Fruit fly (Drosophila melanogaster) whole organism, embryonic: ENCODE measurements around the gene CG43678.

ENCODE experiments used
- B-H2 ChIP-seq: fragments of 200-800 bp; sonication (Bioruptor generic); optimal IDR thresholded peaks from 2 replicates; lab custom pipeline; 2018; ENCODE audit warnings: missing biosample characterization, mild to moderate bottlenecking, missing genetic modification characterization
- Blimp-1 ChIP-seq: fragments of 200-800 bp; sonication (Bioruptor generic); optimal IDR thresholded peaks from 3 replicates; lab custom pipeline; 2018; ENCODE audit warnings: missing biosample characterization, missing genetic modification characterization, mild to moderate bottlenecking, moderate library complexity, missing genetic modification reagents
- CG10979 ChIP-seq: fragments of 200-800 bp; sonication (Bioruptor generic); optimal IDR thresholded peaks from 2 replicates; lab custom pipeline; 2018; ENCODE audit warnings: missing biosample characterization, mild to moderate bottlenecking, missing genetic modification characterization, moderate library complexity
- CG12659 ChIP-seq: fragments of 200-800 bp; sonication (Bioruptor generic); optimal IDR thresholded peaks from 3 replicates; lab custom pipeline; 2017; ENCODE audit warnings: mild to moderate bottlenecking, missing biosample characterization, missing genetic modification reagents, missing genetic modification characterization
- CG12769 ChIP-seq: fragments of 200-800 bp; sonication (Bioruptor generic); optimal IDR thresholded peaks from 2 replicates; lab custom pipeline; 2019; ENCODE audit warnings: missing biosample characterization, mild to moderate bottlenecking, missing genetic modification characterization, moderate library complexity
- CG14710 ChIP-seq: fragments of 200-800 bp; sonication (Bioruptor generic); optimal IDR thresholded peaks from 3 replicates; lab custom pipeline; 2019; ENCODE audit warnings: missing biosample characterization, mild to moderate bottlenecking, missing genetic modification characterization, moderate library complexity
- CG14860 ChIP-seq: fragments of 200-800 bp; sonication (Bioruptor generic); IDR thresholded peaks from 3 replicates; pipeline ENCODE4 v1.3.6; 2022; ENCODE audit warnings: missing biosample characterization, missing genetic modification characterization; ENCODE audit not compliant: partially characterized antibody
- CG17612 ChIP-seq: fragments of 200-800 bp; sonication (Bioruptor generic); IDR thresholded peaks from 2 replicates; pipeline ENCODE4 v1.3.6; 2022; ENCODE audit warnings: missing biosample characterization, missing genetic modification characterization
- CG1832 ChIP-seq: fragments of 200-800 bp; sonication (Bioruptor generic); optimal IDR thresholded peaks from 2 replicates; lab custom pipeline; 2017; ENCODE audit warnings: missing biosample characterization, mild to moderate bottlenecking, missing genetic modification characterization, inconsistent platforms
- CG2116 ChIP-seq: fragments of 200-800 bp; sonication (Bioruptor generic); optimal IDR thresholded peaks from 3 replicates; lab custom pipeline; 2018; ENCODE audit warnings: missing biosample characterization, mild to moderate bottlenecking, missing genetic modification characterization
- CG2199 ChIP-seq: fragments of 200-800 bp; sonication (Bioruptor generic); IDR thresholded peaks from 3 replicates; pipeline ENCODE4 v1.3.6; 2022; ENCODE audit warnings: missing biosample characterization, missing genetic modification characterization
- CG2678 ChIP-seq: fragments of 200-800 bp; sonication (Bioruptor generic); optimal IDR thresholded peaks from 3 replicates; lab custom pipeline; 2019; ENCODE audit warnings: missing biosample characterization, mild to moderate bottlenecking, missing genetic modification characterization, moderate library complexity
- CG30403 ChIP-seq: fragments of 200-800 bp; sonication (Bioruptor generic); optimal IDR thresholded peaks from 3 replicates; lab custom pipeline; 2016; ENCODE audit warnings: missing biosample characterization, missing genetic modification characterization
- CG3065 ChIP-seq: fragments of 200-800 bp; sonication (Bioruptor generic); optimal IDR thresholded peaks from 2 replicates; lab custom pipeline; 2016; ENCODE audit warnings: missing biosample characterization, missing genetic modification characterization
- CG32532 ChIP-seq: fragments of 200-800 bp; sonication (Bioruptor generic); IDR thresholded peaks from 2 replicates; pipeline ENCODE4 v1.3.6; 2022; ENCODE audit warnings: missing biosample characterization, missing genetic modification characterization
- CG3281 ChIP-seq: fragments of 200-800 bp; sonication (Bioruptor generic); optimal IDR thresholded peaks from 3 replicates; lab custom pipeline; 2017; ENCODE audit warnings: missing biosample characterization, mild to moderate bottlenecking, missing genetic modification characterization
- CG5180 ChIP-seq: fragments of 200-800 bp; sonication (Bioruptor generic); optimal IDR thresholded peaks from 3 replicates; lab custom pipeline; 2017; ENCODE audit warnings: missing biosample characterization, missing genetic modification characterization, mild to moderate bottlenecking, moderate library complexity, missing genetic modification reagents
- CG7963 ChIP-seq: fragments of 200-800 bp; sonication (Bioruptor generic); IDR thresholded peaks from 3 replicates; pipeline ENCODE4 v1.3.6; 2022; ENCODE audit warnings: missing biosample characterization, missing genetic modification characterization; ENCODE audit not compliant: partially characterized antibody
- CTCF ChIP-seq: fragments of 200-800 bp; sonication (Bioruptor generic); optimal IDR thresholded peaks from 2 replicates; lab custom pipeline; 2017; ENCODE audit warnings: missing biosample characterization, mild to moderate bottlenecking, missing genetic modification characterization, moderate library complexity
- Chrac-16 ChIP-seq: fragments of 200-800 bp; sonication (Bioruptor generic); optimal IDR thresholded peaks from 3 replicates; lab custom pipeline; 2016; ENCODE audit warnings: missing biosample characterization, missing genetic modification characterization
- CoRest ChIP-seq: fragments of 200-800 bp; sonication (Bioruptor generic); optimal IDR thresholded peaks from 3 replicates; lab custom pipeline; 2018; ENCODE audit warnings: missing biosample characterization, mild to moderate bottlenecking, missing genetic modification characterization, moderate library complexity
- Dip2 ChIP-seq: fragments of 200-800 bp; sonication (Bioruptor generic); IDR thresholded peaks from 2 replicates; pipeline ENCODE4 v1.3.6; 2022; ENCODE audit warnings: missing biosample characterization, missing genetic modification characterization
- Dll ChIP-seq: fragments of 200-800 bp; sonication (Bioruptor generic); IDR thresholded peaks from 4 replicates; pipeline ENCODE4 v1.3.6; 2022; ENCODE audit warnings: missing biosample characterization, missing genetic modification characterization; ENCODE audit not compliant: partially characterized antibody
- Doc3 ChIP-seq: fragments of 200-800 bp; sonication (Bioruptor generic); IDR thresholded peaks from 3 replicates; pipeline ENCODE4 v1.3.6; 2022; ENCODE audit warnings: missing biosample characterization, missing genetic modification characterization; ENCODE audit not compliant: partially characterized antibody
- Fer1 ChIP-seq: fragments of 200-800 bp; sonication (Bioruptor generic); optimal IDR thresholded peaks from 2 replicates; lab custom pipeline; 2017; ENCODE audit warnings: missing biosample characterization, mild to moderate bottlenecking, missing genetic modification characterization
- Meics ChIP-seq: fragments of 200-800 bp; sonication (Bioruptor generic); optimal IDR thresholded peaks from 2 replicates; lab custom pipeline; 2017; ENCODE audit warnings: missing biosample characterization, mild to moderate bottlenecking, missing genetic modification characterization
- NC2α ChIP-seq: fragments of 200-800 bp; sonication (Bioruptor generic); optimal IDR thresholded peaks from 2 replicates; lab custom pipeline; 2016; ENCODE audit warnings: missing biosample characterization, missing genetic modification characterization
- Scr ChIP-seq: fragments of 200-800 bp; sonication (Bioruptor generic); IDR thresholded peaks from 2 replicates; pipeline ENCODE4 v1.3.6; 2022; ENCODE audit warnings: missing biosample characterization, missing genetic modification characterization; ENCODE audit not compliant: partially characterized antibody
- Sry-β ChIP-seq: fragments of 200-800 bp; sonication (Bioruptor generic); optimal IDR thresholded peaks from 2 replicates; lab custom pipeline; 2018; ENCODE audit warnings: missing biosample characterization, mild to moderate bottlenecking, missing genetic modification characterization, moderate library complexity
- al ChIP-seq: fragments of 200-800 bp; sonication (Bioruptor generic); IDR thresholded peaks from 2 replicates; pipeline ENCODE4 v1.3.6; 2022; ENCODE audit warnings: missing biosample characterization, missing genetic modification characterization
- aop ChIP-seq: fragments of 200-800 bp; sonication (Bioruptor generic); IDR thresholded peaks from 2 replicates; pipeline ENCODE4 v1.3.6; 2022; ENCODE audit warnings: missing biosample characterization, missing genetic modification characterization
- az2 ChIP-seq: fragments of 200-800 bp; sonication (Bioruptor generic); optimal IDR thresholded peaks from 3 replicates; lab custom pipeline; 2016; ENCODE audit warnings: missing biosample characterization, missing genetic modification characterization
- bcd ChIP-seq: fragments of 200-800 bp; sonication (Bioruptor generic); optimal IDR thresholded peaks from 2 replicates; lab custom pipeline; 2017; ENCODE audit warnings: missing biosample characterization, mild to moderate bottlenecking, missing genetic modification characterization
- bigmax ChIP-seq: fragments of 200-800 bp; sonication (Bioruptor generic); optimal IDR thresholded peaks from 2 replicates; lab custom pipeline; 2018; ENCODE audit warnings: missing biosample characterization, mild to moderate bottlenecking, missing genetic modification characterization
- croc ChIP-seq: fragments of 200-800 bp; sonication (Bioruptor generic); conservative IDR thresholded peaks from 3 replicates; pipeline ENCODE4 v1.3.6; 2022; ENCODE audit warnings: missing biosample characterization, missing genetic modification characterization
- disco-r ChIP-seq: fragments of 200-800 bp; sonication (Bioruptor generic); optimal IDR thresholded peaks from 2 replicates; lab custom pipeline; 2016; ENCODE audit warnings: missing biosample characterization, missing genetic modification characterization
- fu2 ChIP-seq: fragments of 200-800 bp; sonication (Bioruptor generic); optimal IDR thresholded peaks from 2 replicates; lab custom pipeline; 2016; ENCODE audit warnings: missing biosample characterization, missing genetic modification characterization
- grn ChIP-seq: fragments of 200-800 bp; sonication (Bioruptor generic); optimal IDR thresholded peaks from 3 replicates; lab custom pipeline; 2017; ENCODE audit warnings: missing biosample characterization, missing genetic modification characterization
- hb ChIP-seq: fragments of 200-800 bp; sonication (Bioruptor generic); IDR thresholded peaks from 3 replicates; pipeline ENCODE4 v1.3.6; 2022; ENCODE audit warnings: missing biosample characterization, missing genetic modification characterization; ENCODE audit not compliant: partially characterized antibody
- pho ChIP-seq: fragments of 200-800 bp; sonication (Bioruptor generic); optimal IDR thresholded peaks from 2 replicates; lab custom pipeline; 2016; ENCODE audit warnings: missing biosample characterization, missing genetic modification characterization
- scrt ChIP-seq: fragments of 200-800 bp; sonication (Bioruptor generic); optimal IDR thresholded peaks from 2 replicates; lab custom pipeline; 2018; ENCODE audit warnings: missing biosample characterization, mild to moderate bottlenecking, missing genetic modification characterization, moderate library complexity
- sd ChIP-seq: fragments of 200-800 bp; sonication (Bioruptor generic); optimal IDR thresholded peaks from 3 replicates; lab custom pipeline; 2018; ENCODE audit warnings: missing biosample characterization, mild to moderate bottlenecking, missing genetic modification characterization, moderate library complexity
- stwl ChIP-seq: fragments of 200-800 bp; sonication (Bioruptor generic); optimal IDR thresholded peaks from 3 replicates; lab custom pipeline; 2018; ENCODE audit warnings: missing biosample characterization, mild to moderate bottlenecking, missing genetic modification characterization, moderate library complexity
- wor ChIP-seq: fragments of 200-800 bp; sonication (Bioruptor generic); IDR thresholded peaks from 2 replicates; pipeline ENCODE4 v1.3.6; 2022; ENCODE audit warnings: missing biosample characterization, missing genetic modification characterization

Gene CG43678

DNA sequence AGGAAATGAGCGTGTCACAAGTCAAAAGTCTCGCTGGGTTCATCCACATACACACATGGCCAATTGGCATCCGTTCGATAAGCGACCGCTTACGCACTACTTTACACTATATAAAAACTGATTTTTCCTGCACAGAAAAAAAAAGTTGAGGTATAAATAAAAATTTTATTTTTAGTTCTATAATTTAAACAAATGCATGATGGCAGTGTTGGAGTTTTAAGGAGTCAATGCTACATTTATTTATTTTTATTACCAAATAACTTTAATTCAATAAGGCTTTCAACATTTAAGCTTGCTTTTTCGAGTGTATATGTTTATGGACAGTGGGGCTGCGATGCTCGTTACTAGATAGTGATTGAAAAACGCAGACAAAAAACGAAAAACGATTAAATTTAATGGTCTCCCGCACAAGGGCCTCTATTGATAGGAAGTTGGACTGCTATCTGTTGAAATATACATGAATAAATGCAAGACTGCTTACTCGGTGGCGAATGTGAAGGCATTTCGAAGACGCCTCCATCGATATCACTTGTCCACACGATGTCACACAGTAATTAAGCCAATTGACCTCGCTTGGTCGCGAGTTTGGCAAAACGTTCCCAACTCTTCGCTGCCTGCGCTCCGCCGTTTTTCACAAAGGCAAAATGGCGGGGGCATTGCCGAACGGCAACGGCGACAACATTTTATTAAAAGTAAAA, 37.5 kb downstream of the CG43678 start (continued):
- TF ChIP-seq CG3065 (GFP tag; lab: Kevin White, UChicago) (no peak), B-H2 (GFP tag; lab: Kevin White, UChicago) (no peak), CoRest (tag; lab: Kevin White, UChicago) (peak; percentile 85), CG12769 (tag; lab: Kevin White, UChicago) (peak; percentile 18), sd (tag; lab: Kevin White, UChicago) (peak; percentile 39), CG14710 (tag; lab: Kevin White, UChicago) (peak; percentile 80), stwl (no peak), Blimp-1 (peak; percentile 85), CG2199 (peak; percentile 69; the same call in 1 of the 3 replicates), Dll (GFP tag; lab: Robert Waterston, UW) (no peak), croc (GFP tag; lab: Robert Waterston, UW) (peak; percentile 38; the same call in 2 of the 3 replicates), Chrac-16 (peak; percentile 47), Fer1 (GFP tag; lab: Kevin White, UChicago) (peak; percentile 74), CG1832 (GFP tag; lab: Kevin White, UChicago) (no peak), Doc3 (no peak), scrt (GFP tag; lab: Kevin White, UChicago) (peak; percentile 60), az2 (GFP tag; lab: Kevin White, UChicago) (peak; percentile 74), pho (GFP tag; lab: Kevin White, UChicago) (no peak), Scr (GFP tag; lab: Robert Waterston, UW) (no peak), Sry-β (no peak), CG17612 (peak; percentile 16; the same call in 1 of the 2 replicates), CG32532 (GFP tag; lab: Robert Waterston, UW) (peak; percentile 57; the same call in 1 of the 2 replicates), CG2678 (tag; lab: Kevin White, UChicago) (peak; percentile 87), CG12659 (peak; percentile 64), bcd (GFP tag; lab: Kevin White, UChicago) (peak; percentile 65), CG3281 (GFP tag; lab: Kevin White, UChicago) (peak; percentile 56), fu2 (no peak), disco-r (GFP tag; lab: Kevin White, UChicago) (no peak), bigmax (GFP tag; lab: Kevin White, UChicago) (no peak), aop (GFP tag; lab: Robert Waterston, UW) (no peak), Meics (GFP tag; lab: Kevin White, UChicago) (peak; percentile 74), NC2α (no peak), grn (GFP tag; lab: Kevin White, UChicago) (peak; percentile 12), al (peak; percentile 38; the same call in 1 of the 2 replicates), CG5180 (peak; percentile 55), CG2116 (peak; percentile 18), CG14860 (GFP tag; lab: Robert Waterston, UW) (no peak), Dip2 (GFP tag; lab: Robert Waterston, UW) (no peak), CG7963 (GFP tag; lab: Robert Waterston, UW) (no peak)

DNA sequence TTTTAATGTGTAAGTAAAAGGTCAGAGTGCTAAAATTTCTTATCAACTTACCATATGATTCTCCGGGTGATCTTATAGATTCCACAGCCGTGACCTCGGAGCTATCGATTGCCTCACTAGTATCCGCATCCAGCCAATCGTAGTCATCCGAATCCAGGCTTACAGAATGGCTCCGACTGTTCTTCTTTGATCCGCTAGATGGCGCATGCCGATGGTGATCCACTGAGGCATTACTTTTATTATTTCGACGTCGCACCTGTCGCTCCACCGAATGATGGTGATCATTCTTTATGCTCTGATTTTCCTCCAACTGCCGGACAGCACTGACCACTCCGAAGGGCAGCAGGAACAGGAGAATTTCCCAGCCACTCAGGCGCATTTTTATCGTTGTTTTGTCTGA, 38.2 kb downstream of the CG43678 start:
- TF ChIP-seq CG2199 (0 out of 3 replicates have a peak, but pooled peaks have one; percentile 37), CG10979 (tag; lab: Kevin White, UChicago) (peak; percentile 48), hb (GFP tag; lab: Robert Waterston, UW) (0 out of 3 replicates have a peak, but pooled peaks have one; percentile 40), wor (GFP tag; lab: Robert Waterston, UW) (no peak), CTCF (GFP tag; lab: Kevin White, UChicago) (peak; percentile 80), CG30403 (GFP tag; lab: Kevin White, UChicago) (no peak)
